Fruit fly (Drosophila melanogaster) whole organism, embryonic: ENCODE data around the gene CG32772.

ENCODE experiments used
- Atf3 ChIP-seq: fragments of 200-800 bp; sonication (Bioruptor generic); optimal IDR thresholded peaks from 3 replicates; lab custom pipeline; 2016; ENCODE audit warnings: missing biosample characterization, missing genetic modification characterization
- B-H2 ChIP-seq: fragments of 200-800 bp; sonication (Bioruptor generic); optimal IDR thresholded peaks from 2 replicates; lab custom pipeline; 2018; ENCODE audit warnings: missing biosample characterization, mild to moderate bottlenecking, missing genetic modification characterization
- CG10462 ChIP-seq: fragments of 200-800 bp; sonication (Bioruptor generic); optimal IDR thresholded peaks from 2 replicates; lab custom pipeline; 2016; ENCODE audit warnings: missing biosample characterization, missing genetic modification characterization
- CG11085 ChIP-seq: fragments of 200-800 bp; sonication (Bioruptor generic); IDR thresholded peaks from 2 replicates; pipeline ENCODE4 v1.3.6; 2022; ENCODE audit warnings: missing biosample characterization, missing genetic modification characterization
- CG11456 ChIP-seq: fragments of 200-800 bp; sonication (Bioruptor generic); IDR thresholded peaks from 3 replicates; pipeline ENCODE4 v1.3.6; 2022; ENCODE audit warnings: missing biosample characterization, missing genetic modification characterization
- CG11504 ChIP-seq: fragments of 200-800 bp; sonication (Bioruptor generic); optimal IDR thresholded peaks from 3 replicates; lab custom pipeline; 2019; ENCODE audit warnings: missing biosample characterization, mild to moderate bottlenecking, missing genetic modification characterization, moderate library complexity
- CG12155 ChIP-seq: fragments of 200-800 bp; sonication (Bioruptor generic); optimal IDR thresholded peaks from 3 replicates; lab custom pipeline; 2016; ENCODE audit warnings: missing biosample characterization, missing genetic modification characterization
- CG13123 ChIP-seq: fragments of 200-800 bp; sonication (Bioruptor generic); optimal IDR thresholded peaks from 2 replicates; lab custom pipeline; 2016; ENCODE audit warnings: missing biosample characterization, missing genetic modification characterization
- CG15269 ChIP-seq: fragments of 200-800 bp; sonication (Bioruptor generic); optimal IDR thresholded peaks from 2 replicates; lab custom pipeline; 2018; ENCODE audit warnings: missing biosample characterization, mild to moderate bottlenecking, missing genetic modification characterization, moderate library complexity
- CG15514 ChIP-seq: fragments of 200-800 bp; sonication (Bioruptor generic); optimal IDR thresholded peaks from 3 replicates; lab custom pipeline; 2017; ENCODE audit warnings: missing biosample characterization, missing genetic modification characterization, mild to moderate bottlenecking, moderate library complexity, missing genetic modification reagents
- CG2199 ChIP-seq: fragments of 200-800 bp; sonication (Bioruptor generic); IDR thresholded peaks from 3 replicates; pipeline ENCODE4 v1.3.6; 2022; ENCODE audit warnings: missing biosample characterization, missing genetic modification characterization
- CG30403 ChIP-seq: fragments of 200-800 bp; sonication (Bioruptor generic); optimal IDR thresholded peaks from 3 replicates; lab custom pipeline; 2016; ENCODE audit warnings: missing biosample characterization, missing genetic modification characterization
- CG34224 ChIP-seq: fragments of 200-800 bp; sonication (Bioruptor generic); IDR thresholded peaks from 3 replicates; pipeline ENCODE4 v1.3.6; 2022; ENCODE audit warnings: missing biosample characterization, missing genetic modification characterization; ENCODE audit not compliant: partially characterized antibody
- CG34422 ChIP-seq: fragments of 200-800 bp; sonication (Bioruptor generic); IDR thresholded peaks from 3 replicates; pipeline ENCODE4 v1.3.6; 2022; ENCODE audit warnings: missing biosample characterization, missing genetic modification characterization
- CG3838 ChIP-seq: fragments of 200-800 bp; sonication (Bioruptor generic); optimal IDR thresholded peaks from 3 replicates; lab custom pipeline; 2016; ENCODE audit warnings: missing biosample characterization, missing genetic modification characterization
- CG7839 ChIP-seq: fragments of 200-800 bp; sonication (Bioruptor generic); optimal IDR thresholded peaks from 3 replicates; lab custom pipeline; 2018; ENCODE audit warnings: missing biosample characterization, mild to moderate bottlenecking, missing genetic modification characterization, moderate library complexity
- CG9932 ChIP-seq: fragments of 200-800 bp; sonication (Bioruptor generic); IDR thresholded peaks from 2 replicates; pipeline ENCODE4 v1.3.6; 2022; ENCODE audit warnings: missing biosample characterization, missing genetic modification characterization
- HLH54F ChIP-seq: fragments of 200-800 bp; sonication (Bioruptor generic); optimal IDR thresholded peaks from 3 replicates; lab custom pipeline; 2016; ENCODE audit warnings: missing biosample characterization, missing genetic modification characterization
- HLHmδ ChIP-seq: fragments of 200-800 bp; sonication (Bioruptor generic); optimal IDR thresholded peaks from 2 replicates; lab custom pipeline; 2018; ENCODE audit warnings: missing biosample characterization, mild to moderate bottlenecking, missing genetic modification characterization, moderate library complexity
- Hsf ChIP-seq: fragments of 200-800 bp; sonication (Bioruptor generic); optimal IDR thresholded peaks from 3 replicates; lab custom pipeline; 2016; ENCODE audit warnings: missing biosample characterization, missing genetic modification characterization
- Lhr ChIP-seq: fragments of 200-800 bp; sonication (Bioruptor generic); optimal IDR thresholded peaks from 3 replicates; lab custom pipeline; 2017; ENCODE audit warnings: mild to moderate bottlenecking, missing biosample characterization, missing genetic modification reagents, missing genetic modification characterization
- Lim3 ChIP-seq: fragments of 200-800 bp; sonication (Bioruptor generic); IDR thresholded peaks from 2 replicates; pipeline ENCODE4 v1.3.6; 2022; ENCODE audit warnings: missing biosample characterization, missing genetic modification characterization
- Mrtf ChIP-seq: fragments of 200-800 bp; sonication (Bioruptor generic); IDR thresholded peaks from 3 replicates; pipeline ENCODE4 v1.3.6; 2022; ENCODE audit warnings: missing biosample characterization, missing genetic modification characterization
- NFAT ChIP-seq: fragments of 200-800 bp; sonication (Bioruptor generic); IDR thresholded peaks from 2 replicates; pipeline ENCODE4 v1.3.6; 2022; ENCODE audit warnings: missing biosample characterization, missing genetic modification characterization
- Scr ChIP-seq: fragments of 200-800 bp; sonication (Bioruptor generic); IDR thresholded peaks from 2 replicates; pipeline ENCODE4 v1.3.6; 2022; ENCODE audit warnings: missing biosample characterization, missing genetic modification characterization; ENCODE audit not compliant: partially characterized antibody
- Xbp1 ChIP-seq: fragments of 200-800 bp; sonication (Bioruptor generic); optimal IDR thresholded peaks from 3 replicates; lab custom pipeline; 2016; ENCODE audit warnings: missing biosample characterization, mild to moderate bottlenecking, missing genetic modification characterization
- Xrp1 ChIP-seq: fragments of 200-800 bp; sonication (Bioruptor generic); IDR thresholded peaks from 2 replicates; pipeline ENCODE4 v1.3.6; 2022; ENCODE audit warnings: missing biosample characterization, missing genetic modification characterization
- ap ChIP-seq: fragments of 200-800 bp; sonication (Bioruptor generic); IDR thresholded peaks from 2 replicates; pipeline ENCODE4 v1.3.6; 2022; ENCODE audit warnings: missing biosample characterization, missing genetic modification characterization
- ato ChIP-seq: fragments of 200-800 bp; sonication (Bioruptor generic); IDR thresholded peaks from 2 replicates; pipeline ENCODE4 v1.3.6; 2022; ENCODE audit warnings: missing biosample characterization, missing genetic modification characterization; ENCODE audit not compliant: partially characterized antibody
- az2 ChIP-seq: fragments of 200-800 bp; sonication (Bioruptor generic); optimal IDR thresholded peaks from 3 replicates; lab custom pipeline; 2016; ENCODE audit warnings: missing biosample characterization, missing genetic modification characterization
- cg ChIP-seq: fragments of 200-800 bp; sonication (Bioruptor generic); optimal IDR thresholded peaks from 3 replicates; lab custom pipeline; 2019; ENCODE audit warnings: missing biosample characterization, mild to moderate bottlenecking, missing genetic modification characterization, moderate library complexity
- croc ChIP-seq: fragments of 200-800 bp; sonication (Bioruptor generic); conservative IDR thresholded peaks from 3 replicates; pipeline ENCODE4 v1.3.6; 2022; ENCODE audit warnings: missing biosample characterization, missing genetic modification characterization
- crp ChIP-seq, 2 experiments: fragments of 200-800 bp; sonication (Bioruptor generic); optimal IDR thresholded peaks; 2 replicates in 1 of 2; 3 replicates in 1 of 2; lab custom pipeline; 2017; ENCODE audit warnings: missing biosample characterization in 2 of 2, missing genetic modification characterization in 2 of 2, mild to moderate bottlenecking in 1 of 2, moderate library complexity in 1 of 2
- danr ChIP-seq: fragments of 200-800 bp; sonication (Bioruptor generic); IDR thresholded peaks from 2 replicates; pipeline ENCODE4 v1.3.6; 2022; ENCODE audit warnings: missing biosample characterization, missing genetic modification characterization
- gcm2 ChIP-seq: fragments of 200-800 bp; sonication (Bioruptor generic); optimal IDR thresholded peaks from 2 replicates; lab custom pipeline; 2016; ENCODE audit warnings: missing biosample characterization, missing genetic modification characterization
- grau ChIP-seq: fragments of 200-800 bp; optimal IDR thresholded peaks from 3 replicates; lab custom pipeline; 2019; ENCODE audit warnings: missing biosample characterization, mild to moderate bottlenecking, missing genetic modification characterization, moderate library complexity
- gsb ChIP-seq: fragments of 200-800 bp; sonication (Bioruptor generic); IDR thresholded peaks from 2 replicates; pipeline ENCODE4 v1.3.6; 2022; ENCODE audit warnings: missing biosample characterization, missing genetic modification characterization
- insv ChIP-seq, 2 experiments: fragments of 200-800 bp; sonication (Bioruptor generic); optimal IDR thresholded peaks; 3 replicates each; lab custom pipeline; 2016 to 2018; ENCODE audit warnings: missing biosample characterization in 2 of 2, missing genetic modification characterization in 2 of 2
- luna ChIP-seq: fragments of 200-800 bp; sonication (Bioruptor generic); optimal IDR thresholded peaks from 2 replicates; lab custom pipeline; 2016; ENCODE audit warnings: missing biosample characterization, missing genetic modification characterization
- mam ChIP-seq: fragments of 200-800 bp; sonication (Bioruptor generic); optimal IDR thresholded peaks from 3 replicates; lab custom pipeline; 2016; ENCODE audit warnings: missing biosample characterization, missing genetic modification characterization
- nau ChIP-seq: fragments of 200-800 bp; sonication (Bioruptor generic); optimal IDR thresholded peaks from 3 replicates; lab custom pipeline; 2017; ENCODE audit warnings: missing biosample characterization, mild to moderate bottlenecking, missing genetic modification characterization, missing genetic modification reagents
- pan ChIP-seq, 4 experiments: fragments of >200 bp in 3 of 4; fragments of 200-800 bp in 1 of 4; sonication (Bioruptor generic) in 1 of 4; optimal IDR thresholded peaks in 3 of 4; IDR thresholded peaks in 1 of 4; 2 replicates each; pipeline versions ENCODE4 v1.3.6 to Lab custom; 2017 to 2022; ENCODE audit warnings: missing biosample characterization in 2 of 4, missing genetic modification characterization in 2 of 4, mixed read lengths in 1 of 4
- pb ChIP-seq: fragments of 200-800 bp; sonication (Bioruptor generic); optimal IDR thresholded peaks from 3 replicates; lab custom pipeline; 2016; ENCODE audit warnings: missing biosample characterization, missing genetic modification characterization
- pzg ChIP-seq: fragments of 200-800 bp; sonication (Bioruptor generic); optimal IDR thresholded peaks from 3 replicates; lab custom pipeline; 2018; ENCODE audit warnings: missing biosample characterization, mild to moderate bottlenecking, missing genetic modification characterization, moderate library complexity
- ranshi ChIP-seq: fragments of 200-800 bp; sonication (Bioruptor generic); IDR thresholded peaks from 2 replicates; pipeline ENCODE4 v1.3.6; 2022; ENCODE audit warnings: missing biosample characterization, missing genetic modification characterization
- repo ChIP-seq: fragments of 200-800 bp; sonication (Bioruptor generic); optimal IDR thresholded peaks from 2 replicates; lab custom pipeline; 2016; ENCODE audit warnings: missing biosample characterization, missing genetic modification characterization
- ro ChIP-seq: fragments of 200-800 bp; sonication (Bioruptor generic); IDR thresholded peaks from 2 replicates; pipeline ENCODE4 v1.3.6; 2022; ENCODE audit warnings: missing biosample characterization, missing genetic modification characterization
- row ChIP-seq: fragments of 200-800 bp; sonication (Bioruptor generic); IDR thresholded peaks from 3 replicates; pipeline ENCODE4 v1.3.6; 2022; ENCODE audit warnings: missing biosample characterization, missing genetic modification characterization
- sens-2 ChIP-seq: fragments of 200-800 bp; sonication (Bioruptor generic); IDR thresholded peaks from 2 replicates; pipeline ENCODE4 v1.3.6; 2022; ENCODE audit warnings: missing biosample characterization, missing genetic modification characterization
- so ChIP-seq: fragments of 200-800 bp; sonication (Bioruptor generic); IDR thresholded peaks from 3 replicates; pipeline ENCODE4 v1.3.6; 2022; ENCODE audit warnings: missing biosample characterization, missing genetic modification characterization
- tx ChIP-seq: fragments of 200-800 bp; sonication (Bioruptor generic); optimal IDR thresholded peaks from 2 replicates; lab custom pipeline; 2016; ENCODE audit warnings: missing biosample characterization, missing genetic modification characterization

The CG32772 gene

DNA sequence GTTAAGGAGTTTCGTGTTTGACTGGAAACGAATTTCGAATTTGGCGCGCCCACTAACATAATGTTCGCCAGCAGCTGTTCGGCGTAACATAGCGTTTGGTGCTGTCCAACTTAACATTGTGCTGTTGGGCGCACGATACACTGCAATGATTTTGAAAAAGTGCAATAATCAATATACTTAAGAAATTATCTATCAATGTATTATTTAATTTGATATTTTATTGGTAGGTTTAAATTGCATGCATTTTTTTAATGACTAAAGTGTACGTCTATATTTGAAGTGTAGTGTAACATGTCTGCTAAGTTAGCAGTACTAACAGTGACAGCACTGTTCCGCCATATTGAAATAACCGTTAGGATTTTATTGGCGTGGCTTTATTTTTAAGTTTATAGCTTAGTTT, 2.3 kb upstream of the CG32772 start, which contains the start of gene CG6927 (continued):
- TF ChIP-seq CG11456 (GFP tag; lab: Robert Waterston, UW) (peak; percentile 86), HLHmδ (no peak), tx (no peak), luna (GFP tag; lab: Kevin White, UChicago) (no peak), CG3838 (GFP tag; lab: Kevin White, UChicago) (no peak), CG15269 (tag; lab: Kevin White, UChicago) (peak; percentile 72), ranshi (GFP tag; lab: Robert Waterston, UW) (peak; percentile 91), Lhr (GFP tag; lab: Kevin White, UChicago) (peak; percentile 18), Lim3 (GFP tag; lab: Robert Waterston, UW) (peak; percentile 89), grau (tag; lab: Kevin White, UChicago) (peak; percentile 72), crp (GFP tag; optimal IDR thresholded peaks at IDR 0.05; lab: Kevin White, UChicago) (peak in 1 of 2 experiments; percentile 68), repo (GFP tag; lab: Kevin White, UChicago) (no peak), Scr (GFP tag; lab: Robert Waterston, UW) (no peak), ap (GFP tag; lab: Robert Waterston, UW) (peak; percentile 93), Hsf (GFP tag; lab: Kevin White, UChicago) (no peak), CG30403 (GFP tag; lab: Kevin White, UChicago) (peak; percentile 59), CG34422 (GFP tag; lab: Robert Waterston, UW) (peak; percentile 92), sens-2 (GFP tag; lab: Robert Waterston, UW) (peak; percentile 78; the same call in 1 of the 2 replicates), CG13123 (GFP tag; lab: Kevin White, UChicago) (no peak), nau (GFP tag; lab: Kevin White, UChicago) (no peak), danr (GFP tag; lab: Robert Waterston, UW) (peak; percentile 77), croc (GFP tag; lab: Robert Waterston, UW) (peak; percentile 71), CG15514 (GFP tag; lab: Kevin White, UChicago) (peak; percentile 38), cg (GFP tag; lab: Kevin White, UChicago) (no peak), gcm2 (GFP tag; lab: Kevin White, UChicago) (no peak), Xbp1 (GFP tag; lab: Kevin White, UChicago) (peak; percentile 49), CG11085 (GFP tag; lab: Robert Waterston, UW) (peak; percentile 62; the same call in 1 of the 2 replicates), B-H2 (GFP tag; lab: Kevin White, UChicago) (no peak), Mrtf (GFP tag; lab: Robert Waterston, UW) (peak; percentile 70), gsb (GFP tag; lab: Robert Waterston, UW) (peak; percentile 44), CG11504 (tag; lab: Kevin White, UChicago) (peak; percentile 84), CG12155 (GFP tag; lab: Kevin White, UChicago) (peak; percentile 10), HLH54F (GFP tag; lab: Kevin White, UChicago) (no peak), ato (no peak), az2 (GFP tag; lab: Kevin White, UChicago) (peak; percentile 24), Xrp1 (GFP tag; lab: Robert Waterston, UW) (peak; percentile 96), CG10462 (peak; percentile 13), pb (no peak), ro (GFP tag; lab: Robert Waterston, UW) (peak; percentile 77), row (GFP tag; lab: Robert Waterston, UW) (peak; percentile 94), Atf3 (GFP tag; lab: Kevin White, UChicago) (no peak), CG2199 (GFP tag; lab: Robert Waterston, UW) (peak; percentile 56; the same call in 1 of the 3 replicates), CG34224 (GFP tag; lab: Robert Waterston, UW) (no peak), pan (optimal IDR thresholded peaks at IDR 0.05; lab: Kevin White, UChicago) (no peak), pan (GFP tag; optimal IDR thresholded peaks at IDR 0.05 in 1 of 2, IDR thresholded peaks at IDR 0.05 in 1 of 2) (peak in 1 of 2 experiments; percentile 95), so (peak; percentile 84), insv (GFP tag; optimal IDR thresholded peaks at IDR 0.05; lab: Kevin White, UChicago) (no peak), pzg (GFP tag; lab: Kevin White, UChicago) (peak; percentile 15), mam (GFP tag; lab: Kevin White, UChicago) (peak; percentile 76), CG9932 (peak; percentile 95), CG7839 (peak; percentile 89), NFAT (GFP tag; lab: Robert Waterston, UW) (peak; percentile 82)
